Worm (Caenorhabditis elegans) whole organism, mixed stage, embryonic: ENCODE data around the gene djr-1.2.

ENCODE experiments used
- M03D4.4 ChIP-seq: sonication (generic microtip); optimal IDR thresholded peaks from 2 replicates; lab custom pipeline; 2017; ENCODE audit warnings: mild to moderate bottlenecking, missing genetic modification characterization, missing compliant biosample characterization
- bed-3 ChIP-seq: fragments of 200-800 bp; sonication (Bioruptor generic); optimal IDR thresholded peaks from 3 replicates; lab custom pipeline; 2018; ENCODE audit warnings: mild to moderate bottlenecking, missing genetic modification characterization, moderate library complexity, missing compliant biosample characterization
- ceh-39 ChIP-seq: fragments of 150-350 bp; optimal IDR thresholded peaks from 2 replicates; lab custom pipeline; 2014; ENCODE audit warnings: missing biosample characterization, missing genetic modification characterization
- ceh-43 ChIP-seq: fragments of 200-800 bp; sonication (Bioruptor generic); optimal IDR thresholded peaks from 2 replicates; lab custom pipeline; 2018; ENCODE audit warnings: mild to moderate bottlenecking, missing genetic modification characterization, moderate library complexity, missing compliant biosample characterization
- ceh-83 ChIP-seq: fragments of 200-800 bp; sonication (Bioruptor generic); optimal IDR thresholded peaks from 2 replicates; lab custom pipeline; 2018; ENCODE audit warnings: mild to moderate bottlenecking, missing genetic modification characterization, missing compliant biosample characterization
- ces-1 ChIP-seq: fragments of 150-350 bp; optimal IDR thresholded peaks from 2 replicates; lab custom pipeline; 2014; ENCODE audit warnings: missing biosample characterization, missing genetic modification reagents, missing genetic modification characterization
- cnd-1 ChIP-seq: fragments of 200-800 bp; sonication (Bioruptor generic); optimal IDR thresholded peaks from 2 replicates; lab custom pipeline; 2018; ENCODE audit warnings: mild to moderate bottlenecking, missing genetic modification characterization, missing compliant biosample characterization
- elt-1 ChIP-seq: sonication (generic microtip); optimal IDR thresholded peaks from 2 replicates; lab custom pipeline; 2017; ENCODE audit warnings: missing genetic modification characterization, mild to moderate bottlenecking, missing compliant biosample characterization, antibody characterized with exemption, moderate library complexity, borderline replicate concordance; ENCODE audit not compliant: insufficient read depth
- flh-1 ChIP-seq: fragments of 200-800 bp; sonication (Bioruptor generic); optimal IDR thresholded peaks from 2 replicates; lab custom pipeline; 2018; ENCODE audit warnings: mild to moderate bottlenecking, missing genetic modification characterization, moderate library complexity, missing compliant biosample characterization
- hlh-1 ChIP-seq: fragments of 150-350 bp; optimal IDR thresholded peaks from 2 replicates; lab custom pipeline; 2014; ENCODE audit warnings: missing biosample characterization, missing genetic modification reagents, missing genetic modification characterization
- lin-13 ChIP-seq: fragments of 150-350 bp; optimal IDR thresholded peaks from 2 replicates; lab custom pipeline; 2014; ENCODE audit warnings: missing biosample characterization, missing genetic modification characterization
- lsy-2 ChIP-seq: fragments of 150-350 bp; optimal IDR thresholded peaks from 2 replicates; lab custom pipeline; 2014; ENCODE audit warnings: missing biosample characterization, missing genetic modification characterization
- mab-5 ChIP-seq: fragments of 150-350 bp; optimal IDR thresholded peaks from 2 replicates; lab custom pipeline; 2014; ENCODE audit warnings: missing biosample characterization, missing genetic modification characterization
- mep-1 ChIP-seq: fragments of 150-350 bp; optimal IDR thresholded peaks from 2 replicates; lab custom pipeline; 2017; ENCODE audit warnings: missing biosample characterization, missing genetic modification reagents, missing genetic modification characterization, inconsistent platforms
- mls-2 ChIP-seq: sonication (generic microtip); optimal IDR thresholded peaks from 2 replicates; lab custom pipeline; 2016; ENCODE audit warnings: mild to moderate bottlenecking, missing genetic modification characterization, moderate library complexity, missing compliant biosample characterization
- nhr-12 ChIP-seq: fragments of 150-350 bp; optimal IDR thresholded peaks from 2 replicates; lab custom pipeline; 2014; ENCODE audit warnings: missing biosample characterization, missing genetic modification characterization
- nhr-2 ChIP-seq: fragments of 150-350 bp; optimal IDR thresholded peaks from 2 replicates; lab custom pipeline; 2014; ENCODE audit warnings: missing biosample characterization, missing genetic modification characterization
- nhr-237 ChIP-seq: fragments of 150-350 bp; optimal IDR thresholded peaks from 2 replicates; lab custom pipeline; 2014; ENCODE audit warnings: missing biosample characterization, missing genetic modification characterization
- nhr-28 ChIP-seq: fragments of 150-350 bp; optimal IDR thresholded peaks from 2 replicates; lab custom pipeline; 2014; ENCODE audit warnings: missing biosample characterization, missing genetic modification characterization
- nhr-76 ChIP-seq: sonication (generic microtip); optimal IDR thresholded peaks from 2 replicates; lab custom pipeline; 2017; ENCODE audit warnings: missing biosample characterization, missing genetic modification characterization
- pha-4 ChIP-seq: fragments of 150-350 bp; optimal IDR thresholded peaks from 2 replicates; lab custom pipeline; 2018; ENCODE audit warnings: missing biosample characterization, missing genetic modification reagents, missing genetic modification characterization
- sem-2 ChIP-seq: fragments of 200-800 bp; sonication (Bioruptor generic); optimal IDR thresholded peaks from 2 replicates; lab custom pipeline; 2018; ENCODE audit warnings: mild to moderate bottlenecking, missing genetic modification characterization, missing compliant biosample characterization
- snpc-4 ChIP-seq: fragments of 150-350 bp; optimal IDR thresholded peaks from 2 replicates; lab custom pipeline; 2014; ENCODE audit warnings: missing biosample characterization, missing genetic modification characterization
- tbx-8 ChIP-seq: fragments of 200-800 bp; sonication (Bioruptor generic); optimal IDR thresholded peaks from 2 replicates; lab custom pipeline; 2018; ENCODE audit warnings: mild to moderate bottlenecking, missing genetic modification characterization, moderate library complexity, missing compliant biosample characterization
- unc-39 ChIP-seq: fragments of 150-350 bp; optimal IDR thresholded peaks from 2 replicates; lab custom pipeline; 2014; ENCODE audit warnings: missing biosample characterization, missing genetic modification characterization
- unc-62 ChIP-seq: fragments of 150-350 bp; optimal IDR thresholded peaks from 2 replicates; lab custom pipeline; 2014; ENCODE audit warnings: missing biosample characterization, missing genetic modification reagents, missing genetic modification characterization
- ztf-11 ChIP-seq: fragments of 150-350 bp; optimal IDR thresholded peaks from 2 replicates; lab custom pipeline; 2014; ENCODE audit warnings: missing biosample characterization, missing genetic modification characterization

djr-1.2 gene

ce11 chrV:4055025-4055424, at the start of gene djr-1.2:
Gene djr-1.2, minus strand, starts transcription at chrV:4055125.
- TF ChIP-seq ceh-43 (GFP tag; lab: Kevin White, UChicago) (no peak), ces-1 (GFP tag; lab: Kevin White, UChicago) (no peak), lsy-2 (tag; lab: Kevin White, UChicago) (no peak), elt-1 (tag; lab: Kevin White, UChicago) (no peak), sem-2 (GFP tag; lab: Kevin White, UChicago) (no peak), nhr-237 (tag; lab: Kevin White, UChicago) (no peak), nhr-2 (tag; lab: Kevin White, UChicago) (no peak), ceh-39 (tag; lab: Kevin White, UChicago) (no peak), nhr-28 (tag; lab: Kevin White, UChicago) (no peak)

ce11 chrV:4104298-4104697, 49.4 kb upstream of the djr-1.2 start, which contains the start of gene srj-39:
Gene srj-39, plus strand, starts transcription at chrV:4104598.
- TF ChIP-seq ztf-11: no peak
- TF ChIP-seq flh-1: no peak
- TF ChIP-seq unc-62 (GFP tag; lab: Kevin White, UChicago): no peak
- no peak for TF ChIP-seq mep-1 (tag; lab: Kevin White, UChicago)
- TF ChIP-seq lsy-2 (tag; lab: Kevin White, UChicago): no peak
- TF ChIP-seq tbx-8 (GFP tag; lab: Kevin White, UChicago): no peak
- TF ChIP-seq nhr-237 (tag; lab: Kevin White, UChicago): no peak
- no peak for TF ChIP-seq ceh-83 (GFP tag; lab: Kevin White, UChicago)
- TF ChIP-seq nhr-2 (tag; lab: Kevin White, UChicago): no peak
- TF ChIP-seq ces-1 (GFP tag; lab: Kevin White, UChicago): no peak
- no peak for TF ChIP-seq sem-2 (GFP tag; lab: Kevin White, UChicago)
- no peak for TF ChIP-seq unc-39 (tag; lab: Kevin White, UChicago)
- no peak for TF ChIP-seq mls-2 (tag; lab: Kevin White, UChicago)

ce11 chrV:4101567-4101966, 46.6 kb upstream of the djr-1.2 start, which contains the start of gene srj-40:
Gene srj-40, plus strand, starts transcription at chrV:4101867.
- TF ChIP-seq ceh-43 (GFP tag; lab: Kevin White, UChicago): no peak
- TF ChIP-seq ztf-11: no peak
- TF ChIP-seq, all 35 proteins: peak for 0

ce11 chrV:4094740-4095139, 39.8 kb upstream of the djr-1.2 start, which contains the start of gene nhr-181:
Gene nhr-181, plus strand, starts transcription at chrV:4095040.
- TF ChIP-seq cnd-1 (tag; lab: Kevin White, UChicago): no peak
- TF ChIP-seq nhr-237 (tag; lab: Kevin White, UChicago): no peak
- no peak for TF ChIP-seq nhr-76 (tag; lab: Kevin White, UChicago)
- no peak for TF ChIP-seq flh-1
- TF ChIP-seq tbx-8 (GFP tag; lab: Kevin White, UChicago): no peak
- no peak for TF ChIP-seq lin-13 (tag; lab: Kevin White, UChicago)
- no peak for TF ChIP-seq lsy-2 (tag; lab: Kevin White, UChicago)
- TF ChIP-seq unc-39 (tag; lab: Kevin White, UChicago): no peak
- TF ChIP-seq ceh-43 (GFP tag; lab: Kevin White, UChicago): no peak
- no peak for TF ChIP-seq elt-1 (tag; lab: Kevin White, UChicago)

ce11 chrV:4082952-4083351, 28.0 kb upstream of the djr-1.2 start, which contains the start of gene F38H12.5:
Gene F38H12.5, minus strand, starts transcription at chrV:4083052.
- TF ChIP-seq nhr-28 (tag; lab: Kevin White, UChicago) (no peak), nhr-237 (tag; lab: Kevin White, UChicago) (no peak), tbx-8 (GFP tag; lab: Kevin White, UChicago) (no peak), ceh-39 (tag; lab: Kevin White, UChicago) (no peak), snpc-4 (no peak), sem-2 (GFP tag; lab: Kevin White, UChicago) (no peak), pha-4 (no peak), M03D4.4 (tag; lab: Kevin White, UChicago) (no peak)

ce11 chrV:4081283-4081682, 26.4 kb upstream of the djr-1.2 start, which contains the start of gene srh-211:
Gene srh-211, minus strand, starts transcription at chrV:4081383.
- TF ChIP-seq nhr-28 (tag; lab: Kevin White, UChicago) (no peak), hlh-1 (tag; lab: Kevin White, UChicago) (no peak), pha-4 (no peak), lin-13 (tag; lab: Kevin White, UChicago) (no peak), mep-1 (tag; lab: Kevin White, UChicago) (no peak), unc-62 (GFP tag; lab: Kevin White, UChicago) (no peak), unc-39 (tag; lab: Kevin White, UChicago) (no peak), lsy-2 (tag; lab: Kevin White, UChicago) (no peak), nhr-12 (tag; lab: Kevin White, UChicago) (no peak), bed-3 (GFP tag; lab: Kevin White, UChicago) (no peak), snpc-4 (no peak), mab-5 (no peak)
- TF ChIP-seq, all 35 proteins: peak for 0
